Worm (Caenorhabditis elegans) whole organism, L2 larva: ENCODE data around the gene W01C8.1.

Source experiments
- C34F6.9 ChIP-seq: fragments of 150-350 bp; optimal IDR thresholded peaks from 2 replicates; lab custom pipeline; 2014; ENCODE audit warnings: missing biosample characterization, missing genetic modification characterization
- F13H6.1 ChIP-seq: sonication (generic microtip); optimal IDR thresholded peaks from 2 replicates; lab custom pipeline; 2016; ENCODE audit warnings: missing genetic modification characterization, missing compliant biosample characterization
- R02D3.7 ChIP-seq: fragments of 150-350 bp; optimal IDR thresholded peaks from 2 replicates; lab custom pipeline; 2014; ENCODE audit warnings: missing biosample characterization, missing genetic modification characterization
- Y55F3AM.14 ChIP-seq: fragments of 200-800 bp; sonication (Bioruptor generic); optimal IDR thresholded peaks from 2 replicates; lab custom pipeline; 2018; ENCODE audit warnings: mild to moderate bottlenecking, missing genetic modification characterization, missing compliant biosample characterization
- ZK546.5 ChIP-seq: sonication (generic microtip); optimal IDR thresholded peaks from 2 replicates; lab custom pipeline; 2017; ENCODE audit warnings: missing biosample characterization, missing genetic modification characterization
- alr-1 ChIP-seq: fragments of 150-350 bp; optimal IDR thresholded peaks from 2 replicates; lab custom pipeline; 2014; ENCODE audit warnings: missing biosample characterization, missing genetic modification characterization
- aly-2 ChIP-seq: fragments of 150-350 bp; optimal IDR thresholded peaks from 2 replicates; lab custom pipeline; 2014; ENCODE audit warnings: missing biosample characterization, missing genetic modification characterization
- ama-1 ChIP-seq: fragments of 150-350 bp; optimal IDR thresholded peaks from 2 replicates; lab custom pipeline; 2018; ENCODE audit warnings: inconsistent platforms
- blmp-1 ChIP-seq: sonication (generic microtip); optimal IDR thresholded peaks from 2 replicates; lab custom pipeline; 2017; ENCODE audit warnings: missing genetic modification characterization, mild to moderate bottlenecking, missing compliant biosample characterization, antibody characterized with exemption, moderate library complexity; ENCODE audit not compliant: insufficient read depth
- ceh-16 ChIP-seq: fragments of 150-350 bp; optimal IDR thresholded peaks from 2 replicates; lab custom pipeline; 2014; ENCODE audit warnings: missing biosample characterization, missing genetic modification characterization
- ceh-82 ChIP-seq: fragments of 150-350 bp; optimal IDR thresholded peaks from 2 replicates; lab custom pipeline; 2014; ENCODE audit warnings: missing biosample characterization, missing genetic modification characterization
- crh-2 ChIP-seq: sonication (generic microtip); optimal IDR thresholded peaks from 2 replicates; lab custom pipeline; 2017; ENCODE audit warnings: missing biosample characterization, missing genetic modification characterization
- dmd-4 ChIP-seq: sonication (generic microtip); optimal IDR thresholded peaks from 2 replicates; lab custom pipeline; 2017; ENCODE audit warnings: missing biosample characterization, missing genetic modification characterization
- egl-27 ChIP-seq: sonication (generic microtip); optimal IDR thresholded peaks from 3 replicates; lab custom pipeline; 2017; ENCODE audit warnings: missing biosample characterization, missing genetic modification reagents, missing genetic modification characterization
- elt-1 ChIP-seq: fragments of 150-350 bp; optimal IDR thresholded peaks from 2 replicates; lab custom pipeline; 2014; ENCODE audit warnings: missing biosample characterization, missing genetic modification characterization
- elt-3 ChIP-seq: sonication (generic microtip); optimal IDR thresholded peaks from 2 replicates; lab custom pipeline; 2017; ENCODE audit warnings: missing biosample characterization, missing genetic modification characterization
- fos-1 ChIP-seq: fragments of 150-350 bp; optimal IDR thresholded peaks from 2 replicates; lab custom pipeline; 2014; ENCODE audit warnings: missing biosample characterization, missing genetic modification characterization
- gmeb-1 ChIP-seq: fragments of 150-350 bp; optimal IDR thresholded peaks from 2 replicates; lab custom pipeline; 2014; ENCODE audit warnings: missing biosample characterization, missing genetic modification characterization
- lin-11 ChIP-seq: fragments of 150-350 bp; sonication (generic microtip); optimal IDR thresholded peaks from 2 replicates; lab custom pipeline; 2014; ENCODE audit warnings: missing biosample characterization, missing genetic modification characterization, inconsistent platforms, mixed read lengths
- lin-13 ChIP-seq: fragments of 150-350 bp; optimal IDR thresholded peaks from 2 replicates; lab custom pipeline; 2014; ENCODE audit warnings: missing biosample characterization, missing genetic modification reagents, missing genetic modification characterization
- lin-39 ChIP-seq: fragments of 150-350 bp; optimal IDR thresholded peaks from 2 replicates; lab custom pipeline; 2014; ENCODE audit warnings: missing biosample characterization, missing genetic modification reagents, missing genetic modification characterization
- lsy-2 ChIP-seq, 2 experiments: fragments of 150-350 bp in 1 of 2; sonication (generic microtip) in 1 of 2; optimal IDR thresholded peaks; 2 replicates each; lab custom pipeline; 2014 to 2017; ENCODE audit warnings: missing biosample characterization in 2 of 2, missing genetic modification characterization in 2 of 2
- mab-5 ChIP-seq: fragments of 150-350 bp; optimal IDR thresholded peaks from 2 replicates; lab custom pipeline; 2014; ENCODE audit warnings: missing biosample characterization, missing genetic modification characterization
- mbf-1 ChIP-seq: sonication (generic microtip); optimal IDR thresholded peaks from 2 replicates; lab custom pipeline; 2017; ENCODE audit warnings: missing biosample characterization, missing genetic modification characterization
- mdl-1 ChIP-seq, 2 experiments: fragments of 150-350 bp in 1 of 2; sonication (generic microtip) in 1 of 2; optimal IDR thresholded peaks; 2 replicates each; lab custom pipeline; 2017; ENCODE audit warnings: missing biosample characterization in 2 of 2, missing genetic modification characterization in 2 of 2
- nhr-10 ChIP-seq: sonication (generic microtip); optimal IDR thresholded peaks from 2 replicates; lab custom pipeline; 2017; ENCODE audit warnings: missing biosample characterization, missing genetic modification characterization
- nhr-11 ChIP-seq: fragments of 150-350 bp; optimal IDR thresholded peaks from 2 replicates; lab custom pipeline; 2014; ENCODE audit warnings: missing biosample characterization, missing genetic modification characterization
- nhr-12 ChIP-seq: fragments of 150-350 bp; optimal IDR thresholded peaks from 2 replicates; lab custom pipeline; 2014; ENCODE audit warnings: missing biosample characterization, missing genetic modification characterization
- nhr-129 ChIP-seq: fragments of 150-350 bp; optimal IDR thresholded peaks from 2 replicates; lab custom pipeline; 2014; ENCODE audit warnings: missing biosample characterization, missing genetic modification characterization
- nhr-21 ChIP-seq: fragments of 150-350 bp; optimal IDR thresholded peaks from 2 replicates; lab custom pipeline; 2014; ENCODE audit warnings: missing biosample characterization, missing genetic modification characterization
- nhr-23 ChIP-seq: fragments of 150-350 bp; optimal IDR thresholded peaks from 2 replicates; lab custom pipeline; 2014; ENCODE audit warnings: missing biosample characterization, missing genetic modification reagents, missing genetic modification characterization
- nhr-237 ChIP-seq: fragments of 150-350 bp; optimal IDR thresholded peaks from 2 replicates; lab custom pipeline; 2014; ENCODE audit warnings: missing biosample characterization, missing genetic modification characterization
- nhr-25 ChIP-seq: fragments of 150-350 bp; sonication (generic microtip); optimal IDR thresholded peaks from 3 replicates; lab custom pipeline; 2014; ENCODE audit warnings: missing biosample characterization, missing genetic modification characterization
- nhr-6 ChIP-seq: fragments of 150-350 bp; optimal IDR thresholded peaks from 2 replicates; lab custom pipeline; 2014; ENCODE audit warnings: missing biosample characterization, missing genetic modification characterization
- nhr-77 ChIP-seq: fragments of 150-350 bp; optimal IDR thresholded peaks from 2 replicates; lab custom pipeline; 2014; ENCODE audit warnings: missing biosample characterization, missing genetic modification characterization
- peb-1 ChIP-seq: fragments of 150-350 bp; optimal IDR thresholded peaks from 2 replicates; lab custom pipeline; 2014; ENCODE audit warnings: missing biosample characterization, missing genetic modification characterization
- sem-4 ChIP-seq: fragments of 150-350 bp; optimal IDR thresholded peaks from 2 replicates; lab custom pipeline; 2014; ENCODE audit warnings: missing biosample characterization, missing genetic modification reagents, missing genetic modification characterization
- skn-1 ChIP-seq: sonication (generic microtip); optimal IDR thresholded peaks from 2 replicates; lab custom pipeline; 2017; ENCODE audit warnings: missing biosample characterization, missing genetic modification characterization
- sma-3 ChIP-seq: sonication (generic microtip); optimal IDR thresholded peaks from 2 replicates; lab custom pipeline; 2016; ENCODE audit warnings: missing genetic modification reagents, missing genetic modification characterization, missing compliant biosample characterization
- sma-9 ChIP-seq, 2 experiments: fragments of 150-350 bp in 1 of 2; sonication (generic microtip) in 1 of 2; optimal IDR thresholded peaks; 2 replicates each; lab custom pipeline; 2014 to 2016; ENCODE audit warnings: missing genetic modification characterization in 2 of 2, mild to moderate bottlenecking in 1 of 2, missing biosample characterization in 1 of 2, missing compliant biosample characterization in 1 of 2, missing genetic modification reagents in 1 of 2, moderate library complexity in 1 of 2
- snpc-4 ChIP-seq: fragments of 150-350 bp; optimal IDR thresholded peaks from 2 replicates; lab custom pipeline; 2014; ENCODE audit warnings: missing biosample characterization, missing genetic modification characterization
- unc-39 ChIP-seq: fragments of 150-350 bp; optimal IDR thresholded peaks from 2 replicates; lab custom pipeline; 2014; ENCODE audit warnings: missing biosample characterization, missing genetic modification characterization
- unc-55 ChIP-seq: fragments of 150-350 bp; sonication (generic microtip); optimal IDR thresholded peaks from 3 replicates; lab custom pipeline; 2014; ENCODE audit warnings: missing biosample characterization, missing genetic modification reagents, missing genetic modification characterization
- unc-62 ChIP-seq: fragments of 150-350 bp; optimal IDR thresholded peaks from 2 replicates; lab custom pipeline; 2014; ENCODE audit warnings: missing biosample characterization, missing genetic modification reagents, missing genetic modification characterization
- zag-1 ChIP-seq: fragments of 150-350 bp; optimal IDR thresholded peaks from 2 replicates; lab custom pipeline; 2014; ENCODE audit warnings: missing biosample characterization, missing genetic modification characterization
- ztf-1 ChIP-seq: fragments of 200-800 bp; sonication (Bioruptor generic); conservative IDR thresholded peaks from 2 replicates; pipeline ENCODE4 v1.3.6; 2022; ENCODE audit warnings: missing genetic modification characterization, missing compliant biosample characterization
- ztf-11 ChIP-seq: sonication (generic microtip); optimal IDR thresholded peaks from 2 replicates; lab custom pipeline; 2017; ENCODE audit warnings: missing biosample characterization, missing genetic modification characterization
- ztf-4 ChIP-seq: fragments of 150-350 bp; optimal IDR thresholded peaks from 2 replicates; lab custom pipeline; 2014; ENCODE audit warnings: missing biosample characterization, missing genetic modification characterization

W01C8.1 gene

DNA sequence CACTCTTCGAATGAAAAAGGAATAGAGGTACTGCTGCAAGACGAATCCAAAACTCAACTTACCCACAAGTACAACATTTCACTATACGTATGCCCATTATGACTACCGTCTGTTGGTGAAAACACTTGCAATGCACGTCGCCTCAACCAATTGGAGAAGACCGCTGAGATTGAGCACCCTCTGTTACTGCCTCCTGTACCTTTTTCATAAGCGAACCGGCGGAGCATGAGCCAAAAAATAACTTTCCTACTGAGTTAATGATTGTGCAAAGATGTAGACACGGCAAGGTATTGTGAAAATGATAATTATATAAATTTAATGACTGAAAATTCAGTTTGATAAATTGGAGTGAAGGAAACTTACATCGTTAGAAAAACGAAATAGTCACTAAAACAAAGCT is 3.1 kb upstream of the W01C8.1 start:
- TF ChIP-seq nhr-6 (no peak), aly-2 (tag; lab: Kevin White, UChicago) (no peak), nhr-237 (tag; lab: Kevin White, UChicago) (no peak), ZK546.5 (tag; lab: Kevin White, UChicago) (no peak), ztf-1 (GFP tag; lab: Robert Waterston, UW) (no peak), nhr-129 (tag; lab: Kevin White, UChicago) (no peak)
- TF ChIP-seq, all 48 proteins: peak for 0

DNA sequence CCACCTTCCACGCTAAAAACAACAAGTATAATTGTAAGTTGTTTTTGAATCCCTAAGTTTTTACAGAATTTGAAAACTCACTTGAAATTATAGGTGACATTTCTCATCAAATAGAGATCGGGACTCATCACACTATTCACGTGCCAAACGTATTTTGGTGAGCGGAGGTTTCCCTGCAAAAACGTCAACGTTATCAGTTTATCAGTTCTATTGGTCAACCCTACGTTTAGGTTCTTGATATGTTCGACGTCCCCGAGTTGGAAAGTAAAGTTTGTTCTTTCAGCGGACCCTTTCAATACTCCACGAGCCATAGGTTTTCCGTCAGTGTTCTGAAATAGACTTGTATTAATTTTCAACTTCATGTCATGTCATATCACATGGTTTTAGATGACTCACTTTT is 3.2 kb downstream of the W01C8.1 start:
- TF ChIP-seq fos-1 (tag; lab: Kevin White, UChicago) (peak; percentile 60), sem-4 (no peak), sma-9 (GFP tag; optimal IDR thresholded peaks at IDR 0.05; lab: Kevin White, UChicago) (peak; percentile 60), sma-9 (tag; optimal IDR thresholded peaks at IDR 0.05; lab: Kevin White, UChicago) (no peak), sma-3 (no peak), mdl-1 (tag; optimal IDR thresholded peaks at IDR 0.05; lab: Kevin White, UChicago) (no peak), ztf-1 (GFP tag; lab: Robert Waterston, UW) (no peak), F13H6.1 (no peak), C34F6.9 (tag; lab: Kevin White, UChicago) (no peak)

DNA sequence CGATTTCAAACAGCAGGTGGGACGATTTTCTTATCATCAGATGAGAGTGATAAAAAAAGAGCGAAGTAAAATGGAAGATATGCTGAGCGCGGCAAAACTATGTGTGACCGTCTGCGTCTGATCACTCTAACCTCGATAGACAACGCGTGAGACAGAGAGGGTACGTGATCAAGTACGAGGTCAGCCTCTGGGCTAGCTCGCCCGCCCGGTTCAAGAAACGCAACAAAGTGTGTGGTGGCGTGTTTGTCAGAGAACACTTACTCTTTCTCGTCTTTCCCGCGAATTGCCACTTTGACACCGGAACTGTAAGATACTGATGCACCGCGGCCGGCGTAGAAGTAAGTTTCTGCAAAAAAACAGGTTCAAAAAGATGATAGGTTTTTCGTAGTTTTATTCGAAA is 4.0 kb downstream of the W01C8.1 start:
- no peak for TF ChIP-seq skn-1 (tag; lab: Kevin White, UChicago)
- TF ChIP-seq nhr-237 (tag; lab: Kevin White, UChicago): no peak
- TF ChIP-seq nhr-77 (tag; lab: Kevin White, UChicago): no peak
- no peak for TF ChIP-seq unc-39 (tag; lab: Kevin White, UChicago)
- no peak for TF ChIP-seq snpc-4 (tag; lab: Kevin White, UChicago)
- peak; percentile 92 for TF ChIP-seq sma-9 (GFP tag; optimal IDR thresholded peaks at IDR 0.05; lab: Kevin White, UChicago)
- peak; percentile 54 for TF ChIP-seq sma-9 (tag; optimal IDR thresholded peaks at IDR 0.05; lab: Kevin White, UChicago)
- peak; percentile 77 for TF ChIP-seq F13H6.1
- TF ChIP-seq lsy-2 (tag; optimal IDR thresholded peaks at IDR 0.05; lab: Kevin White, UChicago): no peak
- TF ChIP-seq elt-3: no peak
- no peak for TF ChIP-seq nhr-12 (tag; lab: Kevin White, UChicago)
- TF ChIP-seq crh-2 (tag; lab: Kevin White, UChicago): peak; percentile 52
- no peak for TF ChIP-seq lin-13 (GFP tag; lab: Kevin White, UChicago)
- no peak for TF ChIP-seq mbf-1 (tag; lab: Kevin White, UChicago)
- TF ChIP-seq ztf-4 (tag; lab: Kevin White, UChicago): no peak
- no peak for TF ChIP-seq aly-2 (tag; lab: Kevin White, UChicago)
- TF ChIP-seq peb-1 (tag; lab: Kevin White, UChicago): no peak
- TF ChIP-seq nhr-6: no peak
- no peak for TF ChIP-seq mab-5 (tag; lab: Kevin White, UChicago)
- no peak for TF ChIP-seq ceh-82 (tag; lab: Kevin White, UChicago)
- no peak for TF ChIP-seq zag-1 (tag; lab: Kevin White, UChicago)
- TF ChIP-seq unc-55: no peak
- no peak for TF ChIP-seq unc-62 (GFP tag; lab: Kevin White, UChicago)
- TF ChIP-seq elt-1 (tag; lab: Kevin White, UChicago): no peak
- TF ChIP-seq blmp-1 (tag; lab: Kevin White, UChicago): peak; percentile 50
- no peak for TF ChIP-seq nhr-23 (tag; lab: Kevin White, UChicago)
- no peak for TF ChIP-seq R02D3.7 (tag; lab: Kevin White, UChicago)
- TF ChIP-seq ceh-16 (tag; lab: Kevin White, UChicago): no peak
- TF ChIP-seq ama-1: no peak
- peak; percentile 26 for TF ChIP-seq gmeb-1 (tag; lab: Kevin White, UChicago)
- no peak for TF ChIP-seq Y55F3AM.14 (GFP tag; lab: Kevin White, UChicago)
- TF ChIP-seq nhr-11 (tag; lab: Kevin White, UChicago): no peak
- peak; percentile 80 for TF ChIP-seq fos-1 (tag; lab: Kevin White, UChicago)
- TF ChIP-seq nhr-25 (tag; lab: Kevin White, UChicago): peak; percentile 79
- no peak for TF ChIP-seq ZK546.5 (tag; lab: Kevin White, UChicago)
- no peak for TF ChIP-seq ztf-11 (tag; lab: Kevin White, UChicago)
- no peak for TF ChIP-seq alr-1 (tag; lab: Kevin White, UChicago)
- TF ChIP-seq lin-11 (tag; lab: Kevin White, UChicago): no peak
- no peak for TF ChIP-seq nhr-10 (tag; lab: Kevin White, UChicago)
- peak; percentile 80 for TF ChIP-seq sma-3
- TF ChIP-seq ztf-1 (GFP tag; lab: Robert Waterston, UW): no peak
- no peak for TF ChIP-seq dmd-4 (tag; lab: Kevin White, UChicago)
- TF ChIP-seq sem-4: no peak
- peak; percentile 64 for TF ChIP-seq nhr-129 (tag; lab: Kevin White, UChicago)
- TF ChIP-seq C34F6.9 (tag; lab: Kevin White, UChicago): peak; percentile 11
- no peak for TF ChIP-seq lin-39 (tag; lab: Kevin White, UChicago)
- peak in 1 of 2 experiments; percentile 44 for TF ChIP-seq mdl-1 (tag; optimal IDR thresholded peaks at IDR 0.05; lab: Kevin White, UChicago)
- TF ChIP-seq nhr-21 (tag; lab: Kevin White, UChicago): peak; percentile 56
- TF ChIP-seq egl-27 (tag; lab: Kevin White, UChicago): peak; percentile 49
